Fruit fly (Drosophila melanogaster) whole organism, embryonic: ENCODE measurements around the gene CG46026.

Source experiments
- Awh ChIP-seq: fragments of 200-800 bp; sonication (Bioruptor generic); IDR thresholded peaks from 2 replicates; pipeline ENCODE4, ENCODE4 v1.3.6; 2022; ENCODE audit warnings: missing biosample characterization, missing genetic modification characterization
- B-H1 ChIP-seq: fragments of 200-800 bp; sonication (Bioruptor generic); IDR thresholded peaks from 3 replicates; pipeline ENCODE4 v1.3.6; 2022; ENCODE audit warnings: missing biosample characterization, missing genetic modification characterization
- BtbVII ChIP-seq: fragments of 200-800 bp; sonication (Bioruptor generic); optimal IDR thresholded peaks from 3 replicates; lab custom pipeline; 2017; ENCODE audit warnings: missing biosample characterization, mild to moderate bottlenecking, missing genetic modification characterization
- CG11085 ChIP-seq: fragments of 200-800 bp; sonication (Bioruptor generic); IDR thresholded peaks from 2 replicates; pipeline ENCODE4 v1.3.6; 2022; ENCODE audit warnings: missing biosample characterization, missing genetic modification characterization
- CG12219 ChIP-seq: fragments of 200-800 bp; sonication (Bioruptor generic); optimal IDR thresholded peaks from 3 replicates; lab custom pipeline; 2018; ENCODE audit warnings: missing biosample characterization, mild to moderate bottlenecking, missing genetic modification characterization
- CG12942 ChIP-seq: fragments of 200-800 bp; sonication (Bioruptor generic); optimal IDR thresholded peaks from 3 replicates; lab custom pipeline; 2016; ENCODE audit warnings: missing biosample characterization, missing genetic modification characterization
- CG13424 ChIP-seq: fragments of 200-800 bp; sonication (Bioruptor generic); optimal IDR thresholded peaks from 2 replicates; lab custom pipeline; 2019; ENCODE audit warnings: missing biosample characterization, mild to moderate bottlenecking, missing genetic modification characterization, moderate library complexity
- CG16813 ChIP-seq: fragments of 200-800 bp; sonication (Bioruptor generic); IDR thresholded peaks from 3 replicates; pipeline ENCODE4 v1.3.6; 2022; ENCODE audit warnings: missing biosample characterization, missing genetic modification characterization; ENCODE audit not compliant: partially characterized antibody
- CG16815 ChIP-seq: fragments of 200-800 bp; sonication (Bioruptor generic); optimal IDR thresholded peaks from 3 replicates; lab custom pipeline; 2017; ENCODE audit warnings: missing biosample characterization, mild to moderate bottlenecking, missing genetic modification characterization
- CG17328 ChIP-seq: fragments of 200-800 bp; sonication (Bioruptor generic); IDR thresholded peaks from 2 replicates; pipeline ENCODE4 v1.3.6; 2022; ENCODE audit warnings: missing biosample characterization, missing genetic modification characterization
- CG18599 ChIP-seq: fragments of 200-800 bp; sonication (Bioruptor generic); optimal IDR thresholded peaks from 3 replicates; lab custom pipeline; 2017; ENCODE audit warnings: missing biosample characterization, missing genetic modification characterization, mild to moderate bottlenecking, moderate library complexity, missing genetic modification reagents
- CG2678 ChIP-seq: fragments of 200-800 bp; sonication (Bioruptor generic); optimal IDR thresholded peaks from 3 replicates; lab custom pipeline; 2019; ENCODE audit warnings: missing biosample characterization, mild to moderate bottlenecking, missing genetic modification characterization, moderate library complexity
- CG2889 ChIP-seq: fragments of 200-800 bp; sonication (Bioruptor generic); IDR thresholded peaks from 3 replicates; pipeline ENCODE4 v1.3.6; 2022; ENCODE audit warnings: missing biosample characterization, missing genetic modification characterization
- CG32532 ChIP-seq: fragments of 200-800 bp; sonication (Bioruptor generic); IDR thresholded peaks from 2 replicates; pipeline ENCODE4 v1.3.6; 2022; ENCODE audit warnings: missing biosample characterization, missing genetic modification characterization
- CG32772 ChIP-seq: fragments of 200-800 bp; sonication (Bioruptor generic); IDR thresholded peaks from 2 replicates; pipeline ENCODE4 v1.3.6; 2022; ENCODE audit warnings: missing biosample characterization, missing genetic modification characterization
- CG33557 ChIP-seq: fragments of 200-800 bp; sonication (Bioruptor generic); optimal IDR thresholded peaks from 2 replicates; lab custom pipeline; 2019; ENCODE audit warnings: missing biosample characterization, mild to moderate bottlenecking, missing genetic modification characterization, moderate library complexity
- CG3407 ChIP-seq: fragments of 200-800 bp; sonication (Bioruptor generic); optimal IDR thresholded peaks from 2 replicates; lab custom pipeline; 2018; ENCODE audit warnings: missing biosample characterization, mild to moderate bottlenecking, missing genetic modification characterization
- CG6272 ChIP-seq: fragments of 200-800 bp; sonication (Bioruptor generic); IDR thresholded peaks from 2 replicates; pipeline ENCODE4 v1.3.6; 2022; ENCODE audit warnings: missing biosample characterization, missing genetic modification characterization
- CG7839 ChIP-seq: fragments of 200-800 bp; sonication (Bioruptor generic); optimal IDR thresholded peaks from 3 replicates; lab custom pipeline; 2018; ENCODE audit warnings: missing biosample characterization, mild to moderate bottlenecking, missing genetic modification characterization, moderate library complexity
- CG8944 ChIP-seq: fragments of 200-800 bp; sonication (Bioruptor generic); optimal IDR thresholded peaks from 3 replicates; lab custom pipeline; 2016; ENCODE audit warnings: missing biosample characterization, missing genetic modification characterization
- CG9215 ChIP-seq: fragments of 200-800 bp; sonication (Bioruptor generic); IDR thresholded peaks from 2 replicates; pipeline ENCODE4 v1.3.6; 2022; ENCODE audit warnings: missing biosample characterization, missing genetic modification characterization
- Fer3 ChIP-seq: fragments of 200-800 bp; sonication (Bioruptor generic); optimal IDR thresholded peaks from 2 replicates; lab custom pipeline; 2018; ENCODE audit warnings: missing biosample characterization, mild to moderate bottlenecking, missing genetic modification characterization, moderate library complexity
- H2.0 ChIP-seq: fragments of 200-800 bp; sonication (Bioruptor generic); IDR thresholded peaks from 2 replicates; pipeline ENCODE4 v1.3.6; 2022; ENCODE audit warnings: missing biosample characterization, missing genetic modification characterization
- Hmr ChIP-seq: fragments of 200-800 bp; sonication (Bioruptor generic); optimal IDR thresholded peaks from 3 replicates; lab custom pipeline; 2017; ENCODE audit warnings: mild to moderate bottlenecking, missing biosample characterization, missing genetic modification reagents, missing genetic modification characterization
- Hsf ChIP-seq: fragments of 200-800 bp; sonication (Bioruptor generic); optimal IDR thresholded peaks from 3 replicates; lab custom pipeline; 2016; ENCODE audit warnings: missing biosample characterization, missing genetic modification characterization
- Oaz ChIP-seq: fragments of 200-800 bp; sonication (Bioruptor generic); IDR thresholded peaks from 2 replicates; pipeline ENCODE4 v1.3.6; 2022; ENCODE audit warnings: missing biosample characterization, missing genetic modification characterization
- Poxn ChIP-seq: fragments of 200-800 bp; sonication (Bioruptor generic); IDR thresholded peaks from 2 replicates; pipeline ENCODE4 v1.3.6; 2022; ENCODE audit warnings: missing biosample characterization, missing genetic modification characterization
- Side ChIP-seq: fragments of 200-800 bp; sonication (Bioruptor generic); optimal IDR thresholded peaks from 2 replicates; lab custom pipeline; 2016; ENCODE audit warnings: missing biosample characterization, missing genetic modification characterization
- Ssrp ChIP-seq: fragments of 200-800 bp; sonication (Bioruptor generic); optimal IDR thresholded peaks from 2 replicates; lab custom pipeline; 2018; ENCODE audit warnings: missing biosample characterization, mild to moderate bottlenecking, missing genetic modification characterization, moderate library complexity
- Stat92E ChIP-seq, 3 experiments: fragments of >200 bp in 2 of 3; fragments of 200-800 bp in 1 of 3; sonication (Bioruptor generic) in 1 of 3; optimal IDR thresholded peaks; 2 replicates each; lab custom pipeline; 2017 to 2019; ENCODE audit warnings: missing biosample characterization in 3 of 3, missing genetic modification characterization in 3 of 3, mild to moderate bottlenecking in 1 of 3, moderate library complexity in 1 of 3
- Usf ChIP-seq: fragments of 200-800 bp; sonication (Bioruptor generic); optimal IDR thresholded peaks from 2 replicates; lab custom pipeline; 2017; ENCODE audit warnings: missing genotype, missing biosample characterization, missing genetic modification characterization
- Vsx1 ChIP-seq: fragments of 200-800 bp; sonication (Bioruptor generic); optimal IDR thresholded peaks from 2 replicates; lab custom pipeline; 2017; ENCODE audit warnings: missing biosample characterization, mild to moderate bottlenecking, missing genetic modification characterization, missing genetic modification reagents
- ase ChIP-seq: fragments of 200-800 bp; sonication (Bioruptor generic); IDR thresholded peaks from 3 replicates; pipeline ENCODE4 v1.3.6; 2022; ENCODE audit warnings: missing biosample characterization, missing genetic modification characterization
- bab2 ChIP-seq: fragments of 200-800 bp; sonication (Bioruptor generic); optimal IDR thresholded peaks from 2 replicates; lab custom pipeline; 2016; ENCODE audit warnings: missing biosample characterization, missing genetic modification characterization
- cg ChIP-seq: fragments of 200-800 bp; sonication (Bioruptor generic); optimal IDR thresholded peaks from 3 replicates; lab custom pipeline; 2019; ENCODE audit warnings: missing biosample characterization, mild to moderate bottlenecking, missing genetic modification characterization, moderate library complexity
- da ChIP-seq: fragments of 200-800 bp; sonication (Bioruptor generic); optimal IDR thresholded peaks from 2 replicates; lab custom pipeline; 2016; ENCODE audit warnings: missing biosample characterization, missing genetic modification characterization
- disco-r ChIP-seq: fragments of 200-800 bp; sonication (Bioruptor generic); optimal IDR thresholded peaks from 2 replicates; lab custom pipeline; 2016; ENCODE audit warnings: missing biosample characterization, missing genetic modification characterization
- gt ChIP-seq: fragments of 200-800 bp; sonication (Bioruptor generic); IDR thresholded peaks from 2 replicates; pipeline ENCODE4 v1.3.6; 2022; ENCODE audit warnings: missing biosample characterization, missing genetic modification characterization
- hbn ChIP-seq: fragments of 200-800 bp; sonication (Bioruptor generic); IDR thresholded peaks from 2 replicates; pipeline ENCODE4 v1.3.6; 2022; ENCODE audit warnings: missing biosample characterization, missing genetic modification characterization; ENCODE audit not compliant: partially characterized antibody
- lab ChIP-seq: fragments of 200-800 bp; sonication (Bioruptor generic); optimal IDR thresholded peaks from 3 replicates; lab custom pipeline; 2017; ENCODE audit warnings: missing biosample characterization, missing genetic modification characterization, mild to moderate bottlenecking, moderate library complexity, missing genetic modification reagents
- org-1 ChIP-seq: fragments of 200-800 bp; sonication (Bioruptor generic); optimal IDR thresholded peaks from 2 replicates; lab custom pipeline; 2017; ENCODE audit warnings: missing biosample characterization, missing genetic modification characterization
- pfk ChIP-seq: fragments of 200-800 bp; sonication (Bioruptor generic); optimal IDR thresholded peaks from 2 replicates; lab custom pipeline; 2018; ENCODE audit warnings: missing biosample characterization, mild to moderate bottlenecking, missing genetic modification characterization, moderate library complexity
- pzg ChIP-seq: fragments of 200-800 bp; sonication (Bioruptor generic); optimal IDR thresholded peaks from 3 replicates; lab custom pipeline; 2018; ENCODE audit warnings: missing biosample characterization, mild to moderate bottlenecking, missing genetic modification characterization, moderate library complexity
- schlank ChIP-seq: fragments of 200-800 bp; sonication (Bioruptor generic); optimal IDR thresholded peaks from 2 replicates; lab custom pipeline; 2018; ENCODE audit warnings: missing biosample characterization, mild to moderate bottlenecking, missing genetic modification characterization
- slbo ChIP-seq: fragments of 200-800 bp; sonication (Bioruptor generic); IDR thresholded peaks from 2 replicates; pipeline ENCODE4 v1.3.6; 2022; ENCODE audit warnings: missing biosample characterization, missing genetic modification characterization
- tgo ChIP-seq: fragments of 200-800 bp; sonication (Bioruptor generic); IDR thresholded peaks from 3 replicates; pipeline ENCODE4 v1.3.6; 2022; ENCODE audit warnings: missing biosample characterization, missing genetic modification characterization
- trem ChIP-seq: fragments of 200-800 bp; optimal IDR thresholded peaks from 3 replicates; lab custom pipeline; 2019; ENCODE audit warnings: missing biosample characterization, mild to moderate bottlenecking, missing genetic modification characterization, moderate library complexity
- tup ChIP-seq: fragments of 200-800 bp; sonication (Bioruptor generic); optimal IDR thresholded peaks from 2 replicates; lab custom pipeline; 2016; ENCODE audit warnings: missing biosample characterization, mild to moderate bottlenecking, missing genetic modification characterization, moderate library complexity
- unpg ChIP-seq: fragments of 200-800 bp; sonication (Bioruptor generic); optimal IDR thresholded peaks from 3 replicates; lab custom pipeline; 2018; ENCODE audit warnings: missing biosample characterization, mild to moderate bottlenecking, missing genetic modification characterization, moderate library complexity
- zen ChIP-seq: fragments of 200-800 bp; sonication (Bioruptor generic); optimal IDR thresholded peaks from 3 replicates; lab custom pipeline; 2018; ENCODE audit warnings: missing biosample characterization, mild to moderate bottlenecking, missing genetic modification characterization, moderate library complexity

Gene CG46026

dm6 chr3R:6352893-6353623 is 46.4 kb downstream of the CG46026 start (continued):
- TF ChIP-seq hbn = no peak
- peak; percentile 4 for TF ChIP-seq Fer3 (tag; lab: Kevin White, UChicago)
- TF ChIP-seq CG7839 (tag; lab: Kevin White, UChicago) = peak; percentile 60
- TF ChIP-seq CG6272 (GFP tag; lab: Robert Waterston, UW) = no peak
- peak; percentile 33 for TF ChIP-seq Ssrp (tag; lab: Kevin White, UChicago)
- TF ChIP-seq tgo = no peak
- TF ChIP-seq Oaz (GFP tag; lab: Robert Waterston, UW) = no peak
- no peak for TF ChIP-seq CG9215
- TF ChIP-seq ase (GFP tag; lab: Robert Waterston, UW) = no peak
- no peak for TF ChIP-seq CG18599 (GFP tag; lab: Kevin White, UChicago)
- TF ChIP-seq CG32532 (GFP tag; lab: Robert Waterston, UW) = no peak
- no peak for TF ChIP-seq slbo
- no peak for TF ChIP-seq CG33557
- TF ChIP-seq BtbVII (GFP tag; lab: Kevin White, UChicago) = no peak
- peak; percentile 4 for TF ChIP-seq Hsf
- TF ChIP-seq schlank (tag; lab: Kevin White, UChicago) = no peak
- TF ChIP-seq bab2 (GFP tag; lab: Kevin White, UChicago) = no peak
- no peak for TF ChIP-seq cg (GFP tag; lab: Kevin White, UChicago)
- TF ChIP-seq CG12942 = no peak
- no peak for TF ChIP-seq trem
- no peak for TF ChIP-seq Side (GFP tag; lab: Kevin White, UChicago)
- peak; percentile 57 for TF ChIP-seq CG13424 (tag; lab: Kevin White, UChicago)
- no peak for TF ChIP-seq lab (GFP tag; lab: Kevin White, UChicago)
- no peak for TF ChIP-seq CG17328 (GFP tag; lab: Robert Waterston, UW)
- TF ChIP-seq pzg (GFP tag; lab: Kevin White, UChicago) = no peak
- no peak for TF ChIP-seq zen (tag; lab: Kevin White, UChicago)
- TF ChIP-seq org-1 = peak; percentile 54
- TF ChIP-seq Vsx1 (GFP tag; lab: Kevin White, UChicago) = no peak
- no peak for TF ChIP-seq pfk (GFP tag; lab: Kevin White, UChicago)
- TF ChIP-seq Hmr = no peak
- peak; percentile 65 for TF ChIP-seq CG2678
- no peak for TF ChIP-seq gt
- no peak for TF ChIP-seq CG32772 (GFP tag; lab: Robert Waterston, UW)
- no peak for TF ChIP-seq Usf
- no peak for TF ChIP-seq tup (GFP tag; lab: Kevin White, UChicago)
- TF ChIP-seq CG2889 (GFP tag; lab: Robert Waterston, UW) = no peak
- TF ChIP-seq CG11085 (GFP tag; lab: Robert Waterston, UW) = no peak
- TF ChIP-seq unpg (GFP tag; lab: Kevin White, UChicago) = peak; percentile 9
- TF ChIP-seq CG12219 = no peak
- TF ChIP-seq Awh (GFP tag; lab: Robert Waterston, UW) = no peak
- TF ChIP-seq CG16813 = no peak
- no peak for TF ChIP-seq H2.0
- no peak for TF ChIP-seq disco-r (GFP tag; lab: Kevin White, UChicago)
- no peak for TF ChIP-seq Stat92E (GFP tag; optimal IDR thresholded peaks at IDR 0.05; lab: Kevin White, UChicago)
- no peak for TF ChIP-seq Poxn
- no peak for TF ChIP-seq da
- no peak; the same call in 2 of the 3 replicates for TF ChIP-seq B-H1 (GFP tag; lab: Robert Waterston, UW)
- peak; percentile 32 for TF ChIP-seq CG16815 (GFP tag; lab: Kevin White, UChicago)
- TF ChIP-seq CG3407 (GFP tag; lab: Kevin White, UChicago) = no peak
- TF ChIP-seq CG8944 = no peak
